Worm (Caenorhabditis elegans) whole organism, L4 larva: ENCODE measurements around the gene T01B11.1.

Experiments used
- F10B5.3 ChIP-seq: sonication (generic microtip); optimal IDR thresholded peaks from 2 replicates; lab custom pipeline; 2016; ENCODE audit warnings: mild to moderate bottlenecking, missing genetic modification characterization, missing compliant biosample characterization
- F26F4.8 ChIP-seq: fragments of 200-800 bp; sonication (Bioruptor generic); conservative IDR thresholded peaks from 2 replicates; pipeline ENCODE4 v1.3.6; 2022; ENCODE audit warnings: missing genetic modification characterization, missing compliant biosample characterization
- F37D6.2 ChIP-seq: sonication (generic microtip); optimal IDR thresholded peaks from 2 replicates; lab custom pipeline; 2016; ENCODE audit warnings: mild to moderate bottlenecking, missing genetic modification characterization, missing compliant biosample characterization
- T26A8.4 ChIP-seq: fragments of 200-800 bp; sonication (Bioruptor generic); IDR thresholded peaks from 2 replicates; pipeline ENCODE4 v1.3.6; 2022; ENCODE audit warnings: missing genetic modification characterization, missing compliant biosample characterization
- aha-1 ChIP-seq: fragments of 150-350 bp; peaks from one replicate; lab custom pipeline; 2014; ENCODE audit warnings: missing biosample characterization, missing genetic modification characterization
- aly-2 ChIP-seq: sonication (generic microtip); optimal IDR thresholded peaks from 2 replicates; lab custom pipeline; 2018; ENCODE audit warnings: missing biosample characterization, missing genetic modification characterization
- ceh-20 ChIP-seq: fragments of 200-800 bp; sonication (Bioruptor generic); IDR thresholded peaks from 2 replicates; pipeline ENCODE4 v1.3.6; 2022; ENCODE audit warnings: missing genetic modification reagents, missing genetic modification characterization, missing compliant biosample characterization
- ceh-32 ChIP-seq: sonication (generic microtip); optimal IDR thresholded peaks from 2 replicates; lab custom pipeline; 2016; ENCODE audit warnings: mild to moderate bottlenecking, missing genetic modification characterization, missing compliant biosample characterization; ENCODE audit not compliant: poor library complexity
- ceh-62 ChIP-seq: sonication (generic microtip); optimal IDR thresholded peaks from 2 replicates; lab custom pipeline; 2017; ENCODE audit warnings: missing biosample characterization, missing genetic modification characterization
- ceh-82 ChIP-seq: sonication (generic microtip); optimal IDR thresholded peaks from 2 replicates; lab custom pipeline; 2017; ENCODE audit warnings: missing biosample characterization, missing genetic modification characterization
- daf-12 ChIP-seq: fragments of 150-350 bp; optimal IDR thresholded peaks from 2 replicates; lab custom pipeline; 2014; ENCODE audit warnings: missing biosample characterization, missing genetic modification reagents, missing genetic modification characterization
- daf-19 ChIP-seq: fragments of 200-800 bp; sonication (Bioruptor generic); conservative IDR thresholded peaks from 2 replicates; pipeline ENCODE4 v1.3.6; 2022; ENCODE audit warnings: missing genetic modification characterization, missing compliant biosample characterization
- dmd-6 ChIP-seq: fragments of 200-800 bp; sonication (Bioruptor generic); IDR thresholded peaks from 2 replicates; pipeline ENCODE4 v1.3.6; 2022; ENCODE audit warnings: missing genetic modification reagents, missing genetic modification characterization, missing compliant biosample characterization
- dpl-1 ChIP-seq: fragments of 150-350 bp; optimal IDR thresholded peaks from 2 replicates; lab custom pipeline; 2014; ENCODE audit warnings: missing biosample characterization, missing genetic modification reagents, missing genetic modification characterization
- fkh-10 ChIP-seq: fragments of 150-350 bp; optimal IDR thresholded peaks from 2 replicates; lab custom pipeline; 2014; ENCODE audit warnings: missing biosample characterization, missing genetic modification reagents, missing genetic modification characterization
- gei-8 ChIP-seq: fragments of 200-800 bp; sonication (Bioruptor generic); optimal IDR thresholded peaks from 2 replicates; lab custom pipeline; 2018; ENCODE audit warnings: mild to moderate bottlenecking, missing genetic modification characterization, missing compliant biosample characterization
- hlh-11 ChIP-seq: fragments of 200-800 bp; sonication (Bioruptor generic); optimal IDR thresholded peaks from 2 replicates; lab custom pipeline; 2018; ENCODE audit warnings: mild to moderate bottlenecking, missing genetic modification characterization, missing compliant biosample characterization
- hmg-1.1 ChIP-seq: fragments of 200-800 bp; sonication (Bioruptor generic); IDR thresholded peaks from 2 replicates; pipeline ENCODE4 v1.3.6; 2022; ENCODE audit warnings: missing genetic modification reagents, missing genetic modification characterization, missing compliant biosample characterization
- jun-1 ChIP-seq: fragments of 150-350 bp; optimal IDR thresholded peaks from 2 replicates; lab custom pipeline; 2014; ENCODE audit warnings: missing biosample characterization, missing genetic modification reagents, missing genetic modification characterization
- lin-1 ChIP-seq: fragments of 200-800 bp; sonication (Bioruptor generic); IDR thresholded peaks from 2 replicates; pipeline ENCODE4 v1.3.6; 2022; ENCODE audit warnings: missing genetic modification reagents, missing genetic modification characterization, missing compliant biosample characterization
- lin-13 ChIP-seq: fragments of 150-350 bp; optimal IDR thresholded peaks from 2 replicates; lab custom pipeline; 2014; ENCODE audit warnings: missing biosample characterization, missing genetic modification reagents, missing genetic modification characterization
- lin-15B ChIP-seq: fragments of 150-350 bp; sonication (generic microtip); optimal IDR thresholded peaks from 3 replicates; lab custom pipeline; 2014; ENCODE audit warnings: missing biosample characterization, missing genetic modification characterization
- lin-29 ChIP-seq: fragments of 200-800 bp; sonication (Bioruptor generic); IDR thresholded peaks from 2 replicates; pipeline ENCODE4 v1.3.6; 2022; ENCODE audit warnings: missing genetic modification reagents, missing genetic modification characterization, missing compliant biosample characterization
- lin-38 ChIP-seq: fragments of 200-800 bp; sonication (Bioruptor generic); IDR thresholded peaks from 2 replicates; pipeline ENCODE4 v1.3.6; 2022; ENCODE audit warnings: missing genetic modification reagents, missing genetic modification characterization, missing compliant biosample characterization
- lin-39 ChIP-seq: fragments of 150-350 bp; optimal IDR thresholded peaks from 2 replicates; lab custom pipeline; 2014; ENCODE audit warnings: missing biosample characterization, missing genetic modification reagents, missing genetic modification characterization
- madf-5 ChIP-seq, 2 experiments: fragments of 200-800 bp; sonication (Bioruptor generic); IDR thresholded peaks; 2 replicates each; pipeline ENCODE4 v1.3.6; 2022; ENCODE audit warnings: missing compliant biosample characterization in 2 of 2, missing genetic modification characterization in 2 of 2
- mdl-1 ChIP-seq, 2 experiments: fragments of 150-350 bp in 1 of 2; sonication (generic microtip) in 1 of 2; optimal IDR thresholded peaks; 2 replicates each; lab custom pipeline; 2014 to 2017; ENCODE audit warnings: missing biosample characterization in 2 of 2, missing genetic modification characterization in 2 of 2
- mdt-29 ChIP-seq: fragments of 200-800 bp; sonication (Bioruptor generic); IDR thresholded peaks from 2 replicates; pipeline ENCODE4 v1.3.6; 2022; ENCODE audit warnings: missing genetic modification reagents, missing genetic modification characterization, missing compliant biosample characterization
- mep-1 ChIP-seq: fragments of 150-350 bp; sonication (generic microtip); optimal IDR thresholded peaks from 3 replicates; lab custom pipeline; 2014; ENCODE audit warnings: missing biosample characterization, missing genetic modification characterization
- mxl-2 ChIP-seq: fragments of 200-800 bp; sonication (Bioruptor generic); conservative IDR thresholded peaks from 2 replicates; pipeline ENCODE4 v1.3.6; 2022; ENCODE audit warnings: missing genetic modification reagents, missing genetic modification characterization, missing compliant biosample characterization
- mxl-3 ChIP-seq: fragments of 200-800 bp; sonication (Bioruptor generic); optimal IDR thresholded peaks from 2 replicates; lab custom pipeline; 2018; ENCODE audit warnings: mild to moderate bottlenecking, missing genetic modification characterization, missing compliant biosample characterization
- nhr-102 ChIP-seq: sonication (generic microtip); optimal IDR thresholded peaks from 2 replicates; lab custom pipeline; 2016; ENCODE audit warnings: mild to moderate bottlenecking, missing genetic modification characterization, moderate library complexity, missing compliant biosample characterization
- nhr-111 ChIP-seq: fragments of 200-800 bp; sonication (Bioruptor generic); optimal IDR thresholded peaks from 2 replicates; lab custom pipeline; 2018; ENCODE audit warnings: mild to moderate bottlenecking, missing genetic modification characterization, missing compliant biosample characterization
- nhr-28 ChIP-seq: fragments of 150-350 bp; optimal IDR thresholded peaks from 2 replicates; lab custom pipeline; 2014; ENCODE audit warnings: missing biosample characterization, missing genetic modification characterization
- nhr-41 ChIP-seq: fragments of 200-800 bp; sonication (Bioruptor generic); IDR thresholded peaks from 2 replicates; pipeline ENCODE4 v1.3.6; 2022; ENCODE audit warnings: missing genetic modification reagents, missing genetic modification characterization, missing compliant biosample characterization
- nhr-42 ChIP-seq: fragments of 200-800 bp; sonication (Bioruptor generic); IDR thresholded peaks from 2 replicates; pipeline ENCODE4 v1.3.6; 2022; ENCODE audit warnings: missing genetic modification characterization, missing compliant biosample characterization
- nhr-6 ChIP-seq: fragments of 150-350 bp; optimal IDR thresholded peaks from 2 replicates; lab custom pipeline; 2014; ENCODE audit warnings: missing biosample characterization, missing genetic modification characterization
- nhr-77 ChIP-seq: fragments of 150-350 bp; optimal IDR thresholded peaks from 2 replicates; lab custom pipeline; 2014; ENCODE audit warnings: missing biosample characterization, missing genetic modification characterization
- php-3 ChIP-seq: fragments of 200-800 bp; sonication (Bioruptor generic); IDR thresholded peaks from 2 replicates; pipeline ENCODE4 v1.3.6; 2022; ENCODE audit warnings: missing genetic modification reagents, missing genetic modification characterization, missing compliant biosample characterization
- pqm-1 ChIP-seq: sonication (generic microtip); optimal IDR thresholded peaks from 2 replicates; lab custom pipeline; 2017; ENCODE audit warnings: missing biosample characterization, missing genetic modification characterization
- saeg-2 ChIP-seq: fragments of 200-800 bp; sonication (Bioruptor generic); IDR thresholded peaks from 2 replicates; pipeline ENCODE4 v1.3.6; 2022; ENCODE audit warnings: missing genetic modification reagents, missing genetic modification characterization, missing compliant biosample characterization
- set-16 ChIP-seq: fragments of 200-800 bp; sonication (Bioruptor generic); IDR thresholded peaks from 2 replicates; pipeline ENCODE4 v1.3.6; 2022; ENCODE audit warnings: missing genetic modification reagents, missing genetic modification characterization, missing compliant biosample characterization
- snpc-1.2 ChIP-seq: fragments of 200-800 bp; sonication (Bioruptor generic); IDR thresholded peaks from 2 replicates; pipeline ENCODE4 v1.3.6; 2022; ENCODE audit warnings: missing genetic modification reagents, missing genetic modification characterization, missing compliant biosample characterization
- snpc-4 ChIP-seq: fragments of 150-350 bp; optimal IDR thresholded peaks from 2 replicates; lab custom pipeline; 2014; ENCODE audit warnings: missing biosample characterization, missing genetic modification characterization
- unc-130 ChIP-seq: sonication (generic microtip); optimal IDR thresholded peaks from 2 replicates; lab custom pipeline; 2016; ENCODE audit warnings: missing genetic modification reagents, missing genetic modification characterization, missing compliant biosample characterization
- unc-62 ChIP-seq, 3 experiments: fragments of 150-350 bp in 1 of 3; sonication (generic microtip); optimal IDR thresholded peaks in 2 of 3; peaks in 1 of 3; 1 replicate in 1 of 3; 2 replicates in 2 of 3; lab custom pipeline; 2014 to 2017; ENCODE audit warnings: missing biosample characterization in 3 of 3, missing genetic modification characterization in 3 of 3, missing genetic modification reagents in 3 of 3, missing genotype in 1 of 3
- vab-7 ChIP-seq: fragments of 200-800 bp; sonication (Bioruptor generic); IDR thresholded peaks from 2 replicates; pipeline ENCODE4 v1.3.6; 2022; ENCODE audit warnings: missing genetic modification reagents, missing genetic modification characterization, missing compliant biosample characterization
- zfp-3 ChIP-seq: fragments of 200-800 bp; sonication (Bioruptor generic); conservative IDR thresholded peaks from 2 replicates; pipeline ENCODE4 v1.3.6; 2022; ENCODE audit warnings: missing genetic modification reagents, missing genetic modification characterization, missing compliant biosample characterization
- ztf-7 ChIP-seq: fragments of 150-350 bp; optimal IDR thresholded peaks from 2 replicates; lab custom pipeline; 2014; ENCODE audit warnings: missing biosample characterization, missing genetic modification characterization

T01B11.1 gene

DNA sequence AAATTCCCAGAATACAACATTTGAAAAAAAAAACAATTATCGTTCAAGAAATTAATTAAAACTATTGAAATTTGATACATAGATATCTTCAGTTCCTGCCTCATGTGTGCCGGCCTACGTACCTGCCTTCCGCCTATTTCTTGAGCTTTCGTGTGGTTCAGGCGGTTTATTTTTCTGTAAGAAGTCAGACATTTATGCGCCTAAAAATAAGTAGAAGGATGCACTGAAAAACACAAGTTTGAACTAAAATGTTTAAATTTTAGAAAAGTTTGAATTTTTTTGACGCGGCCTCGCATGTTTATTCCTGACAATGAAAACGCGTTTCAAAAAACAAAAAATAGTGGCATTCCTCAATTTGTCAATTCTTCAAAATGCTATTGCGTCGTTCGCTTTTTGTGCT, 26.8 kb downstream of the T01B11.1 start, which contains the start of gene C28C12.11:
C28C12.11 (plus strand) TSS at position 301 of the 400 bp plus-strand sequence.
- TF ChIP-seq ceh-82, result no peak
- peak in 1 of 2 experiments; percentile 70 for TF ChIP-seq unc-62 (GFP tag; optimal IDR thresholded peaks at IDR 0.05 in 1 of 2; lab: Kevin White, UChicago)
- no peak for TF ChIP-seq unc-62 (tag; optimal IDR thresholded peaks at IDR 0.05; lab: Kevin White, UChicago)
- TF ChIP-seq nhr-102 (tag; lab: Kevin White, UChicago), result no peak
- peak; percentile 4 for TF ChIP-seq aha-1 (tag; lab: Kevin White, UChicago)
- TF ChIP-seq lin-38 (GFP tag; lab: Robert Waterston, UW), result no peak

DNA sequence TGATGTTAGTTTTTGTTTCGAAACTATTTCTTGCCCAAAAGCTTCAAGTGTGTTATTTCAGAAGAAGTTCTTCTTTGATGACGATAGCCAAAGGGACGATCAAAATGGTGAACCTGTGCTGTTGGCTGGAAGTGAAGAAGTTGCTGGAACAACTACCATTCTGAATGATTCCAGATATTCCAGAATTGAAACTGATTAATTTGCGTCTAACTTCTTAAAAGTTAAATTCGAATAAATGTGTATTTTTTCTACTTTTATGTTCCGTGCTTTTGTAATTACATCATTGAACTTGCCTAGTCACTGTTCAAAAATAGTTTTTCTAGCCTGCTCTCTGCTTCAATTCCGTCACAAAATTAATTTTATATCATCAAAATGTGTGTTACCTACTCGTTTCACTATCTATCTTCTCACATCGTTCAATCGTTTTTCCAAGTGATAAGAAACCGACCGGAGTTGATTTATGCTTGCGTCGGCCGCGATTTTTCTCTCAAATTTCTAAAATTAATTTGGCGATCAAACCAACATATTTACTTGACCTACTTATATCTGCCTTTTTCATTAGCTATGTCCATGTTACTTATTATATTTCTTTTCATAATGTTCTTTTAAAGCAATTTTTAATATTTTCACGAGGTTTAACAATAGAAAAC, 28.2 kb downstream of the T01B11.1 start:
- TF ChIP-seq jun-1 (tag; lab: Kevin White, UChicago), result no peak
- no peak for TF ChIP-seq lin-39 (tag; lab: Kevin White, UChicago)
- no peak for TF ChIP-seq snpc-1.2 (GFP tag; lab: Robert Waterston, UW)
- TF ChIP-seq T26A8.4, result no peak
- no peak for TF ChIP-seq ceh-20 (GFP tag; lab: Robert Waterston, UW)
- TF ChIP-seq aha-1 (tag; lab: Kevin White, UChicago), result peak; percentile 94
- no peak for TF ChIP-seq nhr-111 (GFP tag; lab: Kevin White, UChicago)
- peak; percentile 47 for TF ChIP-seq hlh-11 (tag; lab: Kevin White, UChicago)
- TF ChIP-seq daf-19 (GFP tag; lab: Robert Waterston, UW), result no peak
- no peak for TF ChIP-seq vab-7 (GFP tag; lab: Robert Waterston, UW)
- TF ChIP-seq dpl-1, result no peak
- no peak for TF ChIP-seq lin-13 (GFP tag; lab: Kevin White, UChicago)
- peak in 1 of 2 experiments; percentile 44 for TF ChIP-seq mdl-1 (tag; optimal IDR thresholded peaks at IDR 0.05; lab: Kevin White, UChicago)
- no peak for TF ChIP-seq F10B5.3
- no peak for TF ChIP-seq F26F4.8 (GFP tag; lab: Robert Waterston, UW)
- no peak for TF ChIP-seq unc-130
- TF ChIP-seq pqm-1, result peak; percentile 76
- TF ChIP-seq saeg-2, result no peak
- TF ChIP-seq ceh-62 (tag; lab: Kevin White, UChicago), result no peak
- no peak for TF ChIP-seq daf-12 (tag; lab: Kevin White, UChicago)
- no peak for TF ChIP-seq lin-15B (tag; lab: Kevin White, UChicago)
- TF ChIP-seq mxl-3 (GFP tag; lab: Kevin White, UChicago), result peak; percentile 35
- TF ChIP-seq nhr-77, result peak; percentile 26
- peak; percentile 73 for TF ChIP-seq php-3 (GFP tag; lab: Robert Waterston, UW)
- no peak for TF ChIP-seq zfp-3 (GFP tag; lab: Robert Waterston, UW)
- no peak for TF ChIP-seq fkh-10 (GFP tag; lab: Kevin White, UChicago)
- no peak for TF ChIP-seq mep-1 (tag; lab: Kevin White, UChicago)
- no peak for TF ChIP-seq aly-2 (tag; lab: Kevin White, UChicago)
- TF ChIP-seq dmd-6, result peak; percentile 57; the same call in 1 of the 2 replicates
- no peak for TF ChIP-seq nhr-6 (tag; lab: Kevin White, UChicago)
- TF ChIP-seq mdt-29, result no peak
- no peak for TF ChIP-seq set-16 (GFP tag; lab: Robert Waterston, UW)
- TF ChIP-seq madf-5 (GFP tag; IDR thresholded peaks at IDR 0.05; lab: Robert Waterston, UW), result no peak
- TF ChIP-seq mxl-2 (GFP tag; lab: Robert Waterston, UW), result no peak
- no peak for TF ChIP-seq ceh-32
- TF ChIP-seq gei-8 (GFP tag; lab: Kevin White, UChicago), result no peak
- no peak for TF ChIP-seq nhr-41 (GFP tag; lab: Robert Waterston, UW)
- no peak for TF ChIP-seq snpc-4 (tag; lab: Kevin White, UChicago)
- TF ChIP-seq nhr-28 (tag; lab: Kevin White, UChicago), result peak; percentile 82
- no peak for TF ChIP-seq ztf-7 (tag; lab: Kevin White, UChicago)
- TF ChIP-seq lin-29 (GFP tag; lab: Robert Waterston, UW), result no peak
- no peak for TF ChIP-seq lin-1
- peak in 1 of 2 experiments; percentile 96 for TF ChIP-seq unc-62 (GFP tag; optimal IDR thresholded peaks at IDR 0.05 in 1 of 2; lab: Kevin White, UChicago)
- TF ChIP-seq unc-62 (tag; optimal IDR thresholded peaks at IDR 0.05; lab: Kevin White, UChicago), result no peak
- TF ChIP-seq F37D6.2, result no peak
- no peak for TF ChIP-seq nhr-42
- TF ChIP-seq hmg-1.1, result no peak
